Worm (Caenorhabditis elegans): ENCODE results near the gene mrps-28.

- TF ChIP-seq him-1 (tag; optimal IDR thresholded peaks at IDR 0.05), result no peak
- TF ChIP-seq dao-5 (tag; optimal IDR thresholded peaks at IDR 0.05), result no peak
- TF ChIP-seq W03F9.2 (tag; optimal IDR thresholded peaks at IDR 0.05), result no peak
Measured at ce11 chrV:19632948-19633347, 11.1 kb upstream of the mrps-28 start.

Data from whole organism, L4/young adult.